Worm (Caenorhabditis elegans) whole organism, L1 larva: ENCODE results near the gene srh-213.

Source experiments
- aly-2 ChIP-seq: fragments of 150-350 bp; optimal IDR thresholded peaks from 2 replicates; lab custom pipeline; 2014; ENCODE audit warnings: missing biosample characterization, missing genetic modification characterization
- fkh-8 ChIP-seq: sonication (generic microtip); optimal IDR thresholded peaks from 2 replicates; lab custom pipeline; 2016; ENCODE audit warnings: mild to moderate bottlenecking, missing genetic modification characterization, missing compliant biosample characterization
- fos-1 ChIP-seq: fragments of 150-350 bp; optimal IDR thresholded peaks from 2 replicates; lab custom pipeline; 2014; ENCODE audit warnings: missing biosample characterization, missing genetic modification characterization
- jun-1 ChIP-seq: fragments of 150-350 bp; optimal IDR thresholded peaks from 2 replicates; lab custom pipeline; 2014; ENCODE audit warnings: missing biosample characterization, missing genetic modification reagents, missing genetic modification characterization
- snpc-4 ChIP-seq: fragments of 150-350 bp; optimal IDR thresholded peaks from 2 replicates; lab custom pipeline; 2014; ENCODE audit warnings: missing biosample characterization, missing genetic modification characterization
- tbx-2 ChIP-seq: sonication (generic microtip); optimal IDR thresholded peaks from 2 replicates; lab custom pipeline; 2016; ENCODE audit warnings: missing genetic modification characterization, missing compliant biosample characterization

ce11 chrV:3613042-3613441, 18.2 kb upstream of the srh-213 start:
- TF ChIP-seq fos-1 (tag; lab: Kevin White, UChicago), result no peak
- TF ChIP-seq snpc-4 (tag; lab: Kevin White, UChicago), result no peak
- TF ChIP-seq jun-1 (tag; lab: Kevin White, UChicago), result no peak
- no peak for TF ChIP-seq tbx-2 (tag; lab: Kevin White, UChicago)
- no peak for TF ChIP-seq aly-2 (tag; lab: Kevin White, UChicago)
- TF ChIP-seq fkh-8 (tag; lab: Kevin White, UChicago), result no peak
